Fruit fly (Drosophila melanogaster): ENCODE results near the gene CG17477.
A peak's percentile ranks its signal among the peaks of the same experiment; 100 is the strongest.

The CG17477 gene

dm6 chr3R:17080666-17081358 lies 45.9 kb downstream of the CG17477 start (continued):
- peak; percentile 41; the same call in 1 of the 2 replicates for TF ChIP-seq Dip2 (GFP tag; IDR thresholded peaks at IDR 0.05)
- TF ChIP-seq HLH54F (GFP tag; optimal IDR thresholded peaks at IDR 0.05): peak; percentile 86
- peak; percentile 93 for TF ChIP-seq slbo (GFP tag; IDR thresholded peaks at IDR 0.05)
- peak; percentile 78 for TF ChIP-seq fu2 (GFP tag; optimal IDR thresholded peaks at IDR 0.05)
- TF ChIP-seq CG15601 (tag; optimal IDR thresholded peaks at IDR 0.05): peak; percentile 94
- peak; percentile 97 for TF ChIP-seq CG2875 (GFP tag; optimal IDR thresholded peaks at IDR 0.05)
- peak; percentile 94 for TF ChIP-seq CG2120 (GFP tag; optimal IDR thresholded peaks at IDR 0.05)
- TF ChIP-seq zfh1 (GFP tag; IDR thresholded peaks at IDR 0.05): peak; percentile 94; the same call in 2 of the 3 replicates
- peak; percentile 80; the same call in 2 of the 3 replicates for TF ChIP-seq CG11560 (tag; IDR thresholded peaks at IDR 0.05)
- peak; percentile 33 for TF ChIP-seq ftz-f1 (GFP tag; optimal IDR thresholded peaks at IDR 0.05)
- peak; percentile 88 for TF ChIP-seq CG3847 (GFP tag; IDR thresholded peaks at IDR 0.05)
- peak; percentile 15 for TF ChIP-seq MESR4 (GFP tag; optimal IDR thresholded peaks at IDR 0.05)
- no peak for TF ChIP-seq Hr39 (optimal IDR thresholded peaks at IDR 0.05)
- TF ChIP-seq CG17328 (GFP tag; IDR thresholded peaks at IDR 0.05): peak; percentile 94
- 0 out of 2 replicates have a peak, but pooled peaks have one; percentile 35 for TF ChIP-seq dan (GFP tag; IDR thresholded peaks at IDR 0.05)
- TF ChIP-seq so (GFP tag; IDR thresholded peaks at IDR 0.05): peak; percentile 96
- TF ChIP-seq tup (GFP tag; optimal IDR thresholded peaks at IDR 0.05): peak; percentile 86
- TF ChIP-seq Spps (tag; optimal IDR thresholded peaks at IDR 0.05): peak; percentile 94
- TF ChIP-seq slp2 (GFP tag; optimal IDR thresholded peaks at IDR 0.05): peak; percentile 90
- TF ChIP-seq CG7745 (tag; optimal IDR thresholded peaks at IDR 0.05): no peak
- peak; percentile 94 for TF ChIP-seq Awh (GFP tag; IDR thresholded peaks at IDR 0.05)
- TF ChIP-seq CG9932 (GFP tag; IDR thresholded peaks at IDR 0.05): peak; percentile 86
- TF ChIP-seq sima (GFP tag; optimal IDR thresholded peaks at IDR 0.05): peak; percentile 82
- TF ChIP-seq CG33557 (GFP tag; optimal IDR thresholded peaks at IDR 0.05): peak; percentile 94
- TF ChIP-seq CG15514 (GFP tag; optimal IDR thresholded peaks at IDR 0.05): peak; percentile 80
- TF ChIP-seq Nf-YC (tag; optimal IDR thresholded peaks at IDR 0.05): peak; percentile 87
- peak; percentile 96 for TF ChIP-seq Drgx (GFP tag; IDR thresholded peaks at IDR 0.05)
- peak; percentile 86 for TF ChIP-seq ttk (GFP tag; IDR thresholded peaks at IDR 0.05)
- peak; percentile 85 for TF ChIP-seq CG15696 (tag; optimal IDR thresholded peaks at IDR 0.05)
- TF ChIP-seq Dref (GFP tag; IDR thresholded peaks at IDR 0.05): peak; percentile 35; the same call in 1 of the 2 replicates
- TF ChIP-seq sd (tag; optimal IDR thresholded peaks at IDR 0.05): peak; percentile 85
- peak; percentile 86 for TF ChIP-seq Bdp1 (GFP tag; optimal IDR thresholded peaks at IDR 0.05)
- TF ChIP-seq az2 (GFP tag; optimal IDR thresholded peaks at IDR 0.05): peak; percentile 96
- peak; percentile 91 for TF ChIP-seq ase (GFP tag; IDR thresholded peaks at IDR 0.05)
- TF ChIP-seq CG31441 (GFP tag; IDR thresholded peaks at IDR 0.05): peak; percentile 98
- TF ChIP-seq CG3407 (GFP tag; optimal IDR thresholded peaks at IDR 0.05): peak; percentile 95
- TF ChIP-seq CG17359 (tag; optimal IDR thresholded peaks at IDR 0.05): peak; percentile 95
- no peak for TF ChIP-seq Tbp (GFP tag; optimal IDR thresholded peaks at IDR 0.05)
- TF ChIP-seq CG12769 (tag; optimal IDR thresholded peaks at IDR 0.05): peak; percentile 90
- peak; percentile 53 for TF ChIP-seq Sry-β (GFP tag; optimal IDR thresholded peaks at IDR 0.05)
- peak; percentile 94 for TF ChIP-seq CG13296 (GFP tag; optimal IDR thresholded peaks at IDR 0.05)
- TF ChIP-seq Dp (GFP tag; optimal IDR thresholded peaks at IDR 0.05): no peak
- peak; percentile 95 for TF ChIP-seq CG18599 (GFP tag; optimal IDR thresholded peaks at IDR 0.05)
- peak; percentile 90 for TF ChIP-seq rib (GFP tag; IDR thresholded peaks at IDR 0.05)
- peak; percentile 79 for TF ChIP-seq CG7987 (GFP tag; optimal IDR thresholded peaks at IDR 0.05)
- peak; percentile 95 for TF ChIP-seq gsb-n (tag; optimal IDR thresholded peaks at IDR 0.05)
- no peak for TF ChIP-seq pita (GFP tag; optimal IDR thresholded peaks at IDR 0.05)
- TF ChIP-seq CG13894 (tag; optimal IDR thresholded peaks at IDR 0.05): peak; percentile 74
- peak; percentile 94 for TF ChIP-seq CG1233 (GFP tag; optimal IDR thresholded peaks at IDR 0.05)
- TF ChIP-seq CG8944 (GFP tag; optimal IDR thresholded peaks at IDR 0.05): peak; percentile 84

Data from whole organism, embryonic.